Fruit fly (Drosophila melanogaster): ENCODE results near the gene CG46310.

- TF ChIP-seq CG8478 (optimal IDR thresholded peaks at IDR 0.05) (no peak), CTCF (optimal IDR thresholded peaks at IDR 0.05) (no peak)
These were observed 9.0 kb upstream of the CG46310 start for dm6 chr3R:23164630-23165029.

Data from S2 (cell line).